Fruit fly (Drosophila melanogaster) whole organism, embryonic: ENCODE measurements around the gene PIG-B.

Source experiments
- Bdp1 ChIP-seq: fragments of 200-800 bp; sonication (Bioruptor generic); optimal IDR thresholded peaks from 3 replicates; lab custom pipeline; 2016; ENCODE audit warnings: missing biosample characterization, missing genetic modification characterization
- CG10209 ChIP-seq: fragments of 200-800 bp; sonication (Bioruptor generic); optimal IDR thresholded peaks from 3 replicates; lab custom pipeline; 2017; ENCODE audit warnings: missing biosample characterization, mild to moderate bottlenecking, missing genetic modification characterization, missing genetic modification reagents
- CG10543 ChIP-seq: fragments of 200-800 bp; sonication (Bioruptor generic); optimal IDR thresholded peaks from 3 replicates; lab custom pipeline; 2017; ENCODE audit warnings: missing biosample characterization, mild to moderate bottlenecking, missing genetic modification characterization, moderate library complexity
- CG11085 ChIP-seq: fragments of 200-800 bp; sonication (Bioruptor generic); IDR thresholded peaks from 2 replicates; pipeline ENCODE4 v1.3.6; 2022; ENCODE audit warnings: missing biosample characterization, missing genetic modification characterization
- CG12071 ChIP-seq: fragments of 200-800 bp; sonication (Bioruptor generic); optimal IDR thresholded peaks from 3 replicates; lab custom pipeline; 2018; ENCODE audit warnings: missing biosample characterization, mild to moderate bottlenecking, missing genetic modification characterization
- CG13123 ChIP-seq: fragments of 200-800 bp; sonication (Bioruptor generic); optimal IDR thresholded peaks from 2 replicates; lab custom pipeline; 2016; ENCODE audit warnings: missing biosample characterization, missing genetic modification characterization
- CG14050 ChIP-seq: fragments of 200-800 bp; sonication (Bioruptor generic); IDR thresholded peaks from 3 replicates; pipeline ENCODE4 v1.3.6; 2022; ENCODE audit warnings: missing biosample characterization, missing genetic modification characterization
- CG16815 ChIP-seq: fragments of 200-800 bp; sonication (Bioruptor generic); optimal IDR thresholded peaks from 3 replicates; lab custom pipeline; 2017; ENCODE audit warnings: missing biosample characterization, mild to moderate bottlenecking, missing genetic modification characterization
- CG17912 ChIP-seq: fragments of 200-800 bp; sonication (Bioruptor generic); optimal IDR thresholded peaks from 2 replicates; lab custom pipeline; 2018; ENCODE audit warnings: missing biosample characterization, mild to moderate bottlenecking, missing genetic modification characterization
- CG1832 ChIP-seq: fragments of 200-800 bp; sonication (Bioruptor generic); optimal IDR thresholded peaks from 2 replicates; lab custom pipeline; 2017; ENCODE audit warnings: missing biosample characterization, mild to moderate bottlenecking, missing genetic modification characterization, inconsistent platforms
- CG18764 ChIP-seq: fragments of 200-800 bp; sonication (Bioruptor generic); optimal IDR thresholded peaks from 3 replicates; lab custom pipeline; 2016; ENCODE audit warnings: missing biosample characterization, missing genetic modification characterization
- CG30403 ChIP-seq: fragments of 200-800 bp; sonication (Bioruptor generic); optimal IDR thresholded peaks from 3 replicates; lab custom pipeline; 2016; ENCODE audit warnings: missing biosample characterization, missing genetic modification characterization
- CG4424 ChIP-seq: fragments of 200-800 bp; sonication (Bioruptor generic); optimal IDR thresholded peaks from 3 replicates; lab custom pipeline; 2016; ENCODE audit warnings: missing biosample characterization, missing genetic modification characterization
- CG7786 ChIP-seq: fragments of 200-800 bp; sonication (Bioruptor generic); optimal IDR thresholded peaks from 2 replicates; lab custom pipeline; 2016; ENCODE audit warnings: missing biosample characterization, missing genetic modification characterization
- CG9437 ChIP-seq: fragments of 200-800 bp; sonication (Bioruptor generic); optimal IDR thresholded peaks from 2 replicates; lab custom pipeline; 2018; ENCODE audit warnings: missing biosample characterization, mild to moderate bottlenecking, missing genetic modification characterization
- Deaf1 ChIP-seq: fragments of 200-800 bp; optimal IDR thresholded peaks from 3 replicates; lab custom pipeline; 2019; ENCODE audit warnings: missing biosample characterization, mild to moderate bottlenecking, missing genetic modification characterization, moderate library complexity
- ERR ChIP-seq: fragments of 200-800 bp; sonication (Bioruptor generic); optimal IDR thresholded peaks from 2 replicates; lab custom pipeline; 2016; ENCODE audit warnings: missing biosample characterization, missing genetic modification characterization
- H15 ChIP-seq: fragments of 200-800 bp; sonication (Bioruptor generic); IDR thresholded peaks from 3 replicates; pipeline ENCODE4 v1.3.6; 2022; ENCODE audit warnings: missing biosample characterization, missing genetic modification characterization
- HLH4C ChIP-seq: fragments of 200-800 bp; sonication (Bioruptor generic); IDR thresholded peaks from 3 replicates; pipeline ENCODE4 v1.3.6; 2022; ENCODE audit warnings: missing biosample characterization, missing genetic modification characterization; ENCODE audit not compliant: partially characterized antibody
- Hand ChIP-seq: fragments of 200-800 bp; sonication (Bioruptor generic); optimal IDR thresholded peaks from 2 replicates; lab custom pipeline; 2017; ENCODE audit warnings: mild to moderate bottlenecking, missing biosample characterization, missing genetic modification reagents, missing genetic modification characterization
- MTF-1 ChIP-seq: fragments of 200-800 bp; sonication (Bioruptor generic); optimal IDR thresholded peaks from 2 replicates; lab custom pipeline; 2018; ENCODE audit warnings: missing biosample characterization, mild to moderate bottlenecking, missing genetic modification characterization, borderline replicate concordance
- Mrtf ChIP-seq: fragments of 200-800 bp; sonication (Bioruptor generic); IDR thresholded peaks from 3 replicates; pipeline ENCODE4 v1.3.6; 2022; ENCODE audit warnings: missing biosample characterization, missing genetic modification characterization
- NC2α ChIP-seq: fragments of 200-800 bp; sonication (Bioruptor generic); optimal IDR thresholded peaks from 2 replicates; lab custom pipeline; 2016; ENCODE audit warnings: missing biosample characterization, missing genetic modification characterization
- NK7.1 ChIP-seq: fragments of 200-800 bp; sonication (Bioruptor generic); optimal IDR thresholded peaks from 3 replicates; lab custom pipeline; 2016; ENCODE audit warnings: missing biosample characterization, missing genetic modification characterization
- Sin3A ChIP-seq: fragments of >200 bp; optimal IDR thresholded peaks from 2 replicates; lab custom pipeline; 2018
- Sox100B ChIP-seq: fragments of 200-800 bp; sonication (Bioruptor generic); optimal IDR thresholded peaks from 3 replicates; lab custom pipeline; 2018; ENCODE audit warnings: missing biosample characterization, mild to moderate bottlenecking, missing genetic modification characterization
- Ssrp ChIP-seq: fragments of 200-800 bp; sonication (Bioruptor generic); optimal IDR thresholded peaks from 2 replicates; lab custom pipeline; 2018; ENCODE audit warnings: missing biosample characterization, mild to moderate bottlenecking, missing genetic modification characterization, moderate library complexity
- Xrp1 ChIP-seq: fragments of 200-800 bp; sonication (Bioruptor generic); IDR thresholded peaks from 2 replicates; pipeline ENCODE4 v1.3.6; 2022; ENCODE audit warnings: missing biosample characterization, missing genetic modification characterization
- al ChIP-seq: fragments of 200-800 bp; sonication (Bioruptor generic); IDR thresholded peaks from 2 replicates; pipeline ENCODE4 v1.3.6; 2022; ENCODE audit warnings: missing biosample characterization, missing genetic modification characterization
- disco-r ChIP-seq: fragments of 200-800 bp; sonication (Bioruptor generic); optimal IDR thresholded peaks from 2 replicates; lab custom pipeline; 2016; ENCODE audit warnings: missing biosample characterization, missing genetic modification characterization
- dm ChIP-seq: fragments of 200-800 bp; sonication (Bioruptor generic); optimal IDR thresholded peaks from 3 replicates; lab custom pipeline; 2016; ENCODE audit warnings: missing biosample characterization, missing genetic modification characterization
- dmrt99B ChIP-seq: fragments of 200-800 bp; sonication (Bioruptor generic); optimal IDR thresholded peaks from 2 replicates; lab custom pipeline; 2018; ENCODE audit warnings: missing biosample characterization, mild to moderate bottlenecking, missing genetic modification characterization, moderate library complexity
- en ChIP-seq: fragments of 200-800 bp; sonication (Bioruptor generic); optimal IDR thresholded peaks from 2 replicates; lab custom pipeline; 2016; ENCODE audit warnings: missing biosample characterization, missing genetic modification characterization
- fd102C ChIP-seq: fragments of 200-800 bp; sonication (Bioruptor generic); optimal IDR thresholded peaks from 2 replicates; lab custom pipeline; 2018; ENCODE audit warnings: missing biosample characterization, mild to moderate bottlenecking, missing genetic modification characterization, moderate library complexity
- gcm ChIP-seq: fragments of 200-800 bp; sonication (Bioruptor generic); optimal IDR thresholded peaks from 2 replicates; lab custom pipeline; 2019; ENCODE audit warnings: missing biosample characterization, mild to moderate bottlenecking, missing genetic modification characterization, moderate library complexity
- ken ChIP-seq: fragments of 200-800 bp; sonication (Bioruptor generic); IDR thresholded peaks from 3 replicates; pipeline ENCODE4 v1.3.6; 2022; ENCODE audit warnings: missing biosample characterization, missing genetic modification characterization
- knrl ChIP-seq: fragments of 200-800 bp; sonication (Bioruptor generic); IDR thresholded peaks from 3 replicates; pipeline ENCODE4 v1.3.6; 2022; ENCODE audit warnings: missing biosample characterization, missing genetic modification characterization; ENCODE audit not compliant: partially characterized antibody
- lov ChIP-seq, 2 experiments: fragments of 200-800 bp in 1 of 2; fragments of >200 bp in 1 of 2; sonication (Bioruptor generic) in 1 of 2; IDR thresholded peaks in 1 of 2; optimal IDR thresholded peaks in 1 of 2; 2 replicates in 1 of 2; 3 replicates in 1 of 2; pipeline versions ENCODE4 v1.3.6 to Lab custom; 2017 to 2022; ENCODE audit warnings: missing biosample characterization in 1 of 2, missing genetic modification characterization in 1 of 2
- mirr ChIP-seq: fragments of 200-800 bp; sonication (Bioruptor generic); optimal IDR thresholded peaks from 3 replicates; lab custom pipeline; 2018; ENCODE audit warnings: missing biosample characterization, mild to moderate bottlenecking, missing genetic modification characterization
- pb ChIP-seq: fragments of 200-800 bp; sonication (Bioruptor generic); optimal IDR thresholded peaks from 3 replicates; lab custom pipeline; 2016; ENCODE audit warnings: missing biosample characterization, missing genetic modification characterization
- pnt ChIP-seq: fragments of 200-800 bp; sonication (Bioruptor generic); optimal IDR thresholded peaks from 3 replicates; lab custom pipeline; 2016; ENCODE audit warnings: missing biosample characterization, missing genetic modification characterization
- sisA ChIP-seq: fragments of 200-800 bp; sonication (Bioruptor generic); IDR thresholded peaks from 2 replicates; pipeline ENCODE4 v1.3.6; 2022; ENCODE audit warnings: missing biosample characterization, missing genetic modification characterization
- sob ChIP-seq: fragments of 200-800 bp; sonication (Bioruptor generic); IDR thresholded peaks from 2 replicates; pipeline ENCODE4 v1.3.6; 2022; ENCODE audit warnings: missing biosample characterization, missing genetic modification characterization
- sqz ChIP-seq: fragments of 200-800 bp; sonication (Bioruptor generic); optimal IDR thresholded peaks from 3 replicates; lab custom pipeline; 2018; ENCODE audit warnings: missing biosample characterization, mild to moderate bottlenecking, missing genetic modification characterization
- stc ChIP-seq: fragments of 200-800 bp; sonication (Bioruptor generic); IDR thresholded peaks from 2 replicates; pipeline ENCODE4 v1.3.6; 2022; ENCODE audit warnings: missing biosample characterization, missing genetic modification characterization
- tgo ChIP-seq: fragments of 200-800 bp; sonication (Bioruptor generic); IDR thresholded peaks from 3 replicates; pipeline ENCODE4 v1.3.6; 2022; ENCODE audit warnings: missing biosample characterization, missing genetic modification characterization
- vvl ChIP-seq: fragments of 200-800 bp; sonication (Bioruptor generic); IDR thresholded peaks from 2 replicates; pipeline ENCODE4 v1.3.6; 2022; ENCODE audit warnings: missing biosample characterization, missing genetic modification characterization
- zen ChIP-seq: fragments of 200-800 bp; sonication (Bioruptor generic); optimal IDR thresholded peaks from 3 replicates; lab custom pipeline; 2018; ENCODE audit warnings: missing biosample characterization, mild to moderate bottlenecking, missing genetic modification characterization, moderate library complexity
- zf30C ChIP-seq: fragments of 200-800 bp; sonication (Bioruptor generic); optimal IDR thresholded peaks from 3 replicates; lab custom pipeline; 2018; ENCODE audit warnings: missing biosample characterization, mild to moderate bottlenecking, missing genetic modification characterization
- zfh1 ChIP-seq: fragments of 200-800 bp; sonication (Bioruptor generic); IDR thresholded peaks from 3 replicates; pipeline ENCODE4 v1.3.6; 2022; ENCODE audit warnings: missing biosample characterization, missing genetic modification characterization

Gene PIG-B

dm6 chr3L:3824790-3825484 is 13.9 kb downstream of the PIG-B start, which contains the start of gene Rdh (continued):
- TF ChIP-seq dmrt99B (peak; percentile 84), stc (peak; percentile 56), gcm (GFP tag; lab: Kevin White, UChicago) (peak; percentile 75), mirr (GFP tag; lab: Kevin White, UChicago) (peak; percentile 34), pnt (GFP tag; lab: Kevin White, UChicago) (peak; percentile 14), vvl (GFP tag; lab: Robert Waterston, UW) (peak; percentile 78), Ssrp (peak; percentile 78), lov (optimal IDR thresholded peaks at IDR 0.05; lab: Kevin White, UChicago) (no peak), lov (GFP tag; IDR thresholded peaks at IDR 0.05; lab: Robert Waterston, UW) (no peak), CG17912 (GFP tag; lab: Kevin White, UChicago) (no peak), CG7786 (GFP tag; lab: Kevin White, UChicago) (peak; percentile 14), CG16815 (GFP tag; lab: Kevin White, UChicago) (peak; percentile 61), Deaf1 (tag; lab: Kevin White, UChicago) (no peak), CG18764 (GFP tag; lab: Kevin White, UChicago) (peak; percentile 52), CG13123 (GFP tag; lab: Kevin White, UChicago) (peak; percentile 15), fd102C (GFP tag; lab: Kevin White, UChicago) (no peak), CG10543 (peak; percentile 88), en (GFP tag; lab: Kevin White, UChicago) (no peak), zf30C (peak; percentile 94), CG30403 (GFP tag; lab: Kevin White, UChicago) (peak; percentile 83), CG1832 (GFP tag; lab: Kevin White, UChicago) (no peak), Sin3A (no peak), ken (GFP tag; lab: Robert Waterston, UW) (peak; percentile 57; the same call in 1 of the 3 replicates), CG12071 (GFP tag; lab: Kevin White, UChicago) (peak; percentile 40), Hand (GFP tag; lab: Kevin White, UChicago) (peak; percentile 91), pb (GFP tag; lab: Kevin White, UChicago) (no peak), zfh1 (GFP tag; lab: Robert Waterston, UW) (no peak), tgo (GFP tag; lab: Robert Waterston, UW) (peak; percentile 68), sisA (GFP tag; lab: Robert Waterston, UW) (peak; percentile 63), MTF-1 (GFP tag; lab: Kevin White, UChicago) (peak; percentile 29), CG11085 (GFP tag; lab: Robert Waterston, UW) (no peak), Bdp1 (GFP tag; lab: Kevin White, UChicago) (no peak), CG4424 (GFP tag; lab: Kevin White, UChicago) (peak; percentile 69), disco-r (GFP tag; lab: Kevin White, UChicago) (no peak), knrl (GFP tag; lab: Robert Waterston, UW) (no peak), NK7.1 (GFP tag; lab: Kevin White, UChicago) (no peak), Mrtf (GFP tag; lab: Robert Waterston, UW) (peak; percentile 52; the same call in 1 of the 3 replicates), sob (GFP tag; lab: Robert Waterston, UW) (peak; percentile 63), H15 (no peak), Xrp1 (peak; percentile 82), CG14050 (peak; percentile 53; the same call in 2 of the 3 replicates), dm (GFP tag; lab: Kevin White, UChicago) (no peak), CG10209 (peak; percentile 83), CG9437 (GFP tag; lab: Kevin White, UChicago) (peak; percentile 66), zen (tag; lab: Kevin White, UChicago) (peak; percentile 61), HLH4C (GFP tag; lab: Robert Waterston, UW) (no peak), al (GFP tag; lab: Robert Waterston, UW) (no peak), Sox100B (GFP tag; lab: Kevin White, UChicago) (peak; percentile 84), NC2α (no peak), sqz (peak; percentile 70), ERR (no peak)
